Worm (Caenorhabditis elegans) whole organism, L4/young adult: ENCODE measurements around the gene ZK354.8.
"Not testable (repeated sequence)": the region's sequence is repeated elsewhere in the genome, so short reads cannot be mapped to it uniquely, and the experiment has no call there.

Experiments
- W03F9.2 ChIP-seq: fragments of 150-350 bp; optimal IDR thresholded peaks from 2 replicates; lab custom pipeline; 2014; ENCODE audit warnings: missing biosample characterization, missing genetic modification characterization
- dao-5 ChIP-seq: sonication (generic microtip); optimal IDR thresholded peaks from 2 replicates; lab custom pipeline; 2016; ENCODE audit warnings: missing genotype, missing genetic modification characterization, moderate library complexity, missing compliant biosample characterization
- him-1 ChIP-seq: sonication (generic microtip); optimal IDR thresholded peaks from 2 replicates; lab custom pipeline; 2016; ENCODE audit warnings: missing genotype, missing genetic modification reagents, missing genetic modification characterization, missing compliant biosample characterization

Gene ZK354.8

ce11 chrIV:5277752-5278151 lies 28.2 kb downstream of the ZK354.8 start, which contains the start of gene F36H12.17:
Gene F36H12.17, minus strand, starts transcription at chrIV:5277852.
- TF ChIP-seq him-1 (tag; lab: Kevin White, UChicago), result no peak
- no peak for TF ChIP-seq W03F9.2 (tag; lab: Kevin White, UChicago)
- no peak for TF ChIP-seq dao-5 (tag; lab: Kevin White, UChicago)

DNA sequence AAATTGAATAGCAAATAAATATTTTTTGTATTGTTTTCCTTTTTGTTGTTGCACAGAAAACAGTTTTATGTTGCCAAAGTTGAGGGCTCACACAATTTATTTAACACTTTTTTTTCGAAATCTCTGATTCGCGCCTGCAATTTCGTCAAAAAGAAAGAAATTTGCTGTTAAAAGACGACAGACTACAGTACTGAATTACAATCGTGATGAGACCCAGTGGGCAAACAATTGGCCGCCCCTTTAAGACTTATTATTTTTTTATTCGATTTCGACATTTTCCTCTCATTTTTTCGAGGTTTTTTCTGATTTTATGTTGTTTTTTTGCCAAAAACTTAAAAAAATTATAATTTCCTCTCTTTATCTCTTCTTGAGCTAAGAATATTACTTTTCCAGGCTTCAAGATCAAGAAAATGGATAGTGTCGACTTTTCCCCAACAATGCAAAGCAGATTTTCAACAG lies 31.8 kb downstream of the ZK354.8 start, which contains the start of gene slfl-4:
TSS of gene slfl-4 (plus strand) at position 409 of the 459 bp plus-strand sequence.
- TF ChIP-seq W03F9.2 (tag; lab: Kevin White, UChicago) (no peak), dao-5 (tag; lab: Kevin White, UChicago) (no peak), him-1 (tag; lab: Kevin White, UChicago) (no peak)

DNA sequence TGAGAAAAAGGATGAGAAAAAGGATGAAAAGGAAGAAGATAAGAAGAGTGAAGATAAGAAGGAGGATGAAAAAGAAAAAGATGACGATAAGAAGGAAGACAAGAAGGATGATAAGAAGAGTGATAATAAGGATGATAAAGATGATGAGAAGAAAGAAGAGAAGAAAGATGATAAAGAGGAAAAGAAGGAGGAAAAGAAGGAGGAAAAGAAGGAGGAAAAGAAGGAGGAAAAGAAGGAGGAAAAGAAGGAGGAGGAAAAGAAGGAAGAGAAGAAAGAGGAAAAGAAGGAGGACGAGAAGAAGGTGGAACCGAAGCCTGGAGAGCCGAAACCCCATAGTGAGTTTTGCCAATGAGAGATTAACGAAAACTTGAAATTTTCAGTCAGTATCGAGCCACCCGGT lies 32.6 kb downstream of the ZK354.8 start:
- TF ChIP-seq dao-5 (tag; lab: Kevin White, UChicago) (no peak), him-1 (tag; lab: Kevin White, UChicago) (no peak), W03F9.2 (tag; lab: Kevin White, UChicago) (no peak)

DNA sequence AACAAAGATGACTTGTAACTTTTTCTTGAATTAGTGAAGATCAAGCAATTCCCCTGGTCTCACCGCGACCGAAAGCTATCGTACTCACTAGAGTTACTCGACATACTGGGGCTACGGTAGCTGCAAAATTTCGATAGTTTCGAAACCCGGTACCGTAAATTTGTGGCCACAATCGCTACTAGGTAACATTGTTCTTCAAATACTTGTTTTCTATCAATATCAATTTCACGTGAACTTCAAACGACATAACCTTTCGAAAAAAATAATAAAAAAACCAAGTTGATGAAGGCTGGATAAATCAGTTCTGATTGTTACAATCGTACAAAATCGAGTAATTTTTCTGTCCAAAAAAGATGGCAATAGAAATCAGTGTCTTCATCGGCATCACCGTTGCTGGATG lies 33.4 kb downstream of the ZK354.8 start, which contains the start of gene F36H12.3:
TSS of gene F36H12.3 (plus strand) at position 301 of the 400 bp plus-strand sequence.
- TF ChIP-seq W03F9.2 (tag; lab: Kevin White, UChicago), result no peak
- TF ChIP-seq him-1 (tag; lab: Kevin White, UChicago), result no peak
- no peak for TF ChIP-seq dao-5 (tag; lab: Kevin White, UChicago)

ce11 chrIV:5268803-5269202 lies 37.1 kb downstream of the ZK354.8 start, which contains the start of gene F36H12.4:
Gene F36H12.4, plus strand, starts transcription at chrIV:5269103.
- TF ChIP-seq him-1 (tag; lab: Kevin White, UChicago) (no peak), dao-5 (tag; lab: Kevin White, UChicago) (no peak), W03F9.2 (tag; lab: Kevin White, UChicago) (no peak)

DNA sequence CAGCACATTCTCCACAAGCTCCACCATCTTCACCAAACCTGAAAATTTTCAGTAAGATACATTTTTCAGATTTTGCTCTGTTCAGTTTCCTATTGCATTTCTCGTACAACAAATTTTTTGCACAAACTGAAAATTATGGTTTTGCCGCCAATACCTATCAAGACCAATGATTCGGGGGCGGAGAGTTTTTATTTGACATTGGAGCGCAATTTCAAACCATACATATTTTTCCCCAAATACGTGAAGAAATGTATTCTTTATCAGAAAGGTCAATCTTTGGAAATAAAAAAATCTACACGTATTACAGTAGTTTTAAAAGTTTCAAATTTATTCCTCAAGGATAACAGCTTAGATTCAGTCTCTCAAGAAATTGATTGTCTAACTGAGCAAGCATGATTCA lies 39.5 kb downstream of the ZK354.8 start, which contains the start of gene F36H12.5:
TSS of gene F36H12.5 (plus strand) at position 301 of the 400 bp plus-strand sequence.
- no peak for TF ChIP-seq him-1 (tag; lab: Kevin White, UChicago)
- TF ChIP-seq W03F9.2 (tag; lab: Kevin White, UChicago), result no peak
- TF ChIP-seq dao-5 (tag; lab: Kevin White, UChicago), result no peak

DNA sequence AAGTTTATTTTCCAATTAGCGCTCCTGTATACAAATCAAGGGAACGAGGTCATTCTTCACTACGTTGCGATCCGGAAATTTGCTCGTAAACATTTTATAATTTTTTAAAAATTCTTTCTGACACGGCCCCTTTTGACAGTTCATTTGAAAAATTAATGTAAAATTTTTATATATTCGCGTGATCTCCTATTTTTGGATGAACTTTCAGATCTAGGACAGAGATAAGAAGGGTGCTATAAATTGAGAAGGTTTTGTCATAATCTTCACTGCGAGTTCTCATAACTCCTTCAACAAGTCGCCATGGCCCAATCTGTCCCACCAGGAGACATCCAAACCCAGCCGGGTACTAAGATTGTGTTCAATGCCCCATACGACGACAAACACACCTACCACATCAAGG lies 45.7 kb downstream of the ZK354.8 start, which contains the start of gene msp-19:
TSS of gene msp-19 (plus strand) at position 301 of the 400 bp plus-strand sequence.
- not testable (repeated sequence) for TF ChIP-seq him-1, dao-5, W03F9.2 (tag; lab: Kevin White, UChicago)

DNA sequence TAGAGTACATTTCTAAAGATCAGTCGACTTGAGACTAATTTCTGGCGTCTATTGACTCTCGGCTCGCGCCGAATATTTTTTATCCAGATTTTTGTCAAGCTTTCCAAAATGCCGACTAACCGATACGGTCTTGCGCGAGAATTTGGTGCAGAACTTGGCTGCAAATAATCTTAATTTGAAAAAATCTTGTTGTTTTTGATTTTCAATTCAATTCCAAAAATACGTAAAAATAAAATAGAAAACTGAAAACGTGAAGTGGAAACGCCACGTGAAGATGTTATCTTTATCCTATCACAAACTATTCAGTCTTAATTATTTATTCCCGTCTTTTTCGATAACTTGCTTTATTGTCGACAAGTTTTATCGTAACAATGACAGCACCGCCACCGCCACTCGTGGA lies 47.6 kb downstream of the ZK354.8 start, which contains the start of gene ttbk-2.1:
TSS of gene ttbk-2.1 (plus strand) at position 301 of the 400 bp plus-strand sequence.
- not testable (repeated sequence) for TF ChIP-seq dao-5, W03F9.2, him-1 (tag; lab: Kevin White, UChicago)

ce11 chrIV:5256731-5257130 lies 49.2 kb downstream of the ZK354.8 start, which contains the start of gene F36H12.9:
Gene F36H12.9, plus strand, starts transcription at chrIV:5257031.
- not testable (repeated sequence) for TF ChIP-seq W03F9.2, him-1, dao-5 (tag; lab: Kevin White, UChicago)

ce11 chrIV:5254678-5255077 lies 51.3 kb downstream of the ZK354.8 start, which contains the start of gene F36H12.10:
Gene F36H12.10, minus strand, starts transcription at chrIV:5254778.
- TF ChIP-seq dao-5, W03F9.2, him-1 (tag; lab: Kevin White, UChicago): not testable (repeated sequence)
